Fruit fly (Drosophila melanogaster) ovary, adult (tissue): ENCODE data around the gene Pus1.

Experiments used
- CG17801 ChIP-seq: fragments of 200-800 bp; optimal IDR thresholded peaks from 2 replicates; lab custom pipeline; 2019; ENCODE audit warnings: missing biosample characterization, mild to moderate bottlenecking, missing genetic modification characterization, moderate library complexity; ENCODE audit not compliant: partially characterized antibody

The Pus1 gene

dm6 chr3R:20581376-20581775 is 11.1 kb downstream of the Pus1 start, which contains the start of gene CG34008:
CG34008 (minus strand) TSS chr3R:20581522.
- TF ChIP-seq CG17801: no peak

dm6 chr3R:20579816-20580215 is 12.7 kb downstream of the Pus1 start, which contains the start of the genes EloB and Srp14:
EloB (minus strand) TSS chr3R:20579850.
Srp14 (plus strand) TSS chr3R:20580115.
- peak; percentile 88 for TF ChIP-seq CG17801

dm6 chr3R:20576789-20577188 is 15.7 kb downstream of the Pus1 start, which contains the start of the genes TFAM and CG5412:
TFAM (minus strand) TSS chr3R:20577010.
CG5412 (plus strand) TSS chr3R:20577053.
- no peak for TF ChIP-seq CG17801

- peak; percentile 70 for TF ChIP-seq CG17801
Observed at dm6 chr3R:20574535-20574980, 17.9 kb downstream of the Pus1 start.

dm6 chr3R:20573326-20573725 is 19.1 kb downstream of the Pus1 start:
- TF ChIP-seq CG17801: no peak

- TF ChIP-seq CG17801: no peak
Observed at dm6 chr3R:20567507-20568222, 24.8 kb downstream of the Pus1 start.

- TF ChIP-seq CG17801: no peak
Observed at dm6 chr3R:20565546-20565948, 26.9 kb downstream of the Pus1 start.

- TF ChIP-seq CG17801: no peak
Observed at dm6 chr3R:20563830-20564421, 28.5 kb downstream of the Pus1 start, which contains the start of gene CG10877. CG10877 (minus strand) TSS chr3R:20564067.

dm6 chr3R:20560668-20561226 is 31.7 kb downstream of the Pus1 start, which contains the start of gene CG5191:
CG5191 (plus strand) TSS chr3R:20560865.
- TF ChIP-seq CG17801: no peak

dm6 chr3R:20560019-20560667 is 32.3 kb downstream of the Pus1 start, which contains the start of gene CG15922:
CG15922 (minus strand) TSS chr3R:20560280.
- TF ChIP-seq CG17801: no peak

dm6 chr3R:20558106-20558489 is 34.4 kb downstream of the Pus1 start:
- no peak for TF ChIP-seq CG17801

dm6 chr3R:20557415-20558105 is 34.9 kb downstream of the Pus1 start, which contains the start of the genes DPCoAC and CG5180:
DPCoAC (minus strand) TSS chr3R:20557667.
CG5180 (plus strand) TSS chr3R:20557930.
- TF ChIP-seq CG17801: peak; percentile 33

dm6 chr3R:20557114-20557414 is 35.4 kb downstream of the Pus1 start:
- TF ChIP-seq CG17801: no peak

- no peak for TF ChIP-seq CG17801
Observed at dm6 chr3R:20556281-20557113, 36.0 kb downstream of the Pus1 start.

dm6 chr3R:20555720-20556280 is 36.7 kb downstream of the Pus1 start:
- no peak for TF ChIP-seq CG17801
